Worm (Caenorhabditis elegans) whole organism, L4/young adult: ENCODE data around the gene F57B7.2.

ENCODE experiments used
- W03F9.2 ChIP-seq: fragments of 150-350 bp; optimal IDR thresholded peaks from 2 replicates; lab custom pipeline; 2014; ENCODE audit warnings: missing biosample characterization, missing genetic modification characterization
- him-1 ChIP-seq: sonication (generic microtip); optimal IDR thresholded peaks from 2 replicates; lab custom pipeline; 2016; ENCODE audit warnings: missing genotype, missing genetic modification reagents, missing genetic modification characterization, missing compliant biosample characterization

DNA sequence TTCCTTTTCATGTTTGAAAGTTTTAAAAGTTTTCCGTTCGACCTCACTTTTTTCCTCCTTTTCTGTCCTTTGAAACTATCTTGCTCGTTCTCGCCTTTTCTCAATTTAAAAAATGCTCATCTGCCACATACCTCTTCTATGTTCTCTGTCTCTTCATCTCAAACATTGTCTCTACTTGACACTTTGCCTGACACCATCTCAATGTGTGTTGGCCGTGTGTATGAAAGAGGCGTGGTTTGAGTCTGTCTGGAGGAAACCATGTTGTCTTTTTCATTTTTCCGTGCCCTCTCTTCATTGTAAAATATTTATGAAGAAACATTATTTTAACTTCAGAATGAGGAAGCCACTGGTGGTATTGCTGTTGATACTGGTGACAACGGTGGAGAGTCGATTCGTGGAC lies 36.2 kb downstream of the F57B7.2 start, which contains the start of gene K03B8.6:
- TF ChIP-seq him-1 (tag; lab: Kevin White, UChicago) (no peak), W03F9.2 (tag; lab: Kevin White, UChicago) (no peak)
